Fruit fly (Drosophila melanogaster): ENCODE measurements around the gene yem.

The yem gene

DNA sequence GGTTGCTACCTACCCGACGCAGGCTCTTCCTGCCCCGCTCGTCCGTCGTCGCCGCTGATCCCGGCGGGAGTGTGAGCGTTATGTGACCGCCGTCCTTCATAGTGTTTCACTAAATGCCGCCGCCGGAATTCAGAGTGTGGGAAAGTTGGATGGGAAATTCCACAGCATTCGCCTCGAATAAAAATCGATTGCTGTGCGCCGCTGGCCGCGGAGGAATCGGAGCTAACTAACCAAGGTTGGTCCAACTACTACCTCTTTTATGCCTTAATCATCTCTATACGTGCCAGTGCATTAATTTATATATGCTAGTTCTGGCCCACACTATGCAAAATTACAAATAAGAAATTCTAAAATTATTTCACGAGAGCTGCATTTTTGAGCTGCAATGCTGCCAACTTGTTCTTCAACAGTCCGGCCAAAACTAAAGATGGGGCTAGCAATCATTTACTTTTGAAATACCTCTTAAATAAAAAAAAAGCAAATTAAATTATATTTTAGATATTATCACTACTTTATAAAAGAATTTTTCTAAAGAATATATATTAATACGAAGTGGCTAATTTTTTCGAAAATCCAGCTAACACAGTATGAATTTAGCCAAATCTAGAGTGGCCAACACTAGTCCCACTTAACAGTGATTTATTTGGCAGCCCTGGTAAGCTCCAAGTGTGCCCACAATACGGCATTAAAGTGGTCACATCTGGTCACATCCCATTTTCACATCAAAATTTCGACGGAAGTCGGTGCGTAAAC, 10.1 kb downstream of the yem start, which contains the start of the genes alpha-Man-Ib and Pdhb (continued):
- peak; percentile 82 for TF ChIP-seq NfI (GFP tag; optimal IDR thresholded peaks at IDR 0.05)
- TF ChIP-seq CG8478 (optimal IDR thresholded peaks at IDR 0.05), result no peak
- peak; percentile 79 for TF ChIP-seq Chrac-16 (GFP tag; optimal IDR thresholded peaks at IDR 0.05)
- TF ChIP-seq Lim3 (GFP tag; IDR thresholded peaks at IDR 0.05), result 0 out of 2 replicates have a peak, but pooled peaks have one; percentile 16
- TF ChIP-seq btn (GFP tag; optimal IDR thresholded peaks at IDR 0.05), result no peak
- peak; percentile 16 for TF ChIP-seq her (GFP tag; optimal IDR thresholded peaks at IDR 0.05)
- TF ChIP-seq fu2 (GFP tag; optimal IDR thresholded peaks at IDR 0.05), result peak; percentile 15
- TF ChIP-seq CG9797 (GFP tag; optimal IDR thresholded peaks at IDR 0.05), result peak; percentile 88
- peak; percentile 37; the same call in 1 of the 2 replicates for TF ChIP-seq Scr (GFP tag; IDR thresholded peaks at IDR 0.05; ENCODE audit: partially characterized antibody)

DNA sequence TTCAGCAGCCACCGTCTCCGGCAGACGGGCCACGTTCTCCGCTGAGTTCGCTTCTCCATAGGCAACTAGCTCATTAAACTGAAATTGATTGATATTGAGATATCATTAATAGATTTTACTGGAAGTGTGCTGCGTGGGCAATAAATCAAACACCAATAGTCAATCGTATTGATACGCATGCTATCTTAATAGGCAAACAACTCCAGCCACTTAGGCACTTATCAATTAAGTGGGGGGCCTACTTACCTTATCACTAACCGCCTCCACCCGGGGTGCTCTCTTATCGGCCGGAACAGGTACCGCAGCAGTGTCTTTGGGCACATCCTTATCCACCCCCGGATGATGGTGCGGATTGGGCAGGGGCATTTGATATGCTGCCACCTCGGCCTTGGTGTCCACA, 10.9 kb downstream of the yem start:
- peak; percentile 1 for TF ChIP-seq HmgZ (tag; optimal IDR thresholded peaks at IDR 0.05)
- TF ChIP-seq gro (GFP tag; optimal IDR thresholded peaks at IDR 0.05), result peak; percentile 88
- no peak for TF ChIP-seq CG7271 (tag; optimal IDR thresholded peaks at IDR 0.05)
- TF ChIP-seq Vsx1 (GFP tag; optimal IDR thresholded peaks at IDR 0.05), result peak; percentile 99
- no peak for TF ChIP-seq bigmax (GFP tag; optimal IDR thresholded peaks at IDR 0.05)
- 0 out of 2 replicates have a peak, but pooled peaks have one; percentile 20 for TF ChIP-seq sens-2 (GFP tag; IDR thresholded peaks at IDR 0.05)
- TF ChIP-seq gcm (GFP tag; optimal IDR thresholded peaks at IDR 0.05), result no peak
- TF ChIP-seq cad (GFP tag; optimal IDR thresholded peaks at IDR 0.05), result no peak
- peak; percentile 38 for TF ChIP-seq CG10543 (GFP tag; optimal IDR thresholded peaks at IDR 0.05)
- peak; percentile 70 for TF ChIP-seq CG34376 (GFP tag; optimal IDR thresholded peaks at IDR 0.05)
- TF ChIP-seq CG18599 (GFP tag; optimal IDR thresholded peaks at IDR 0.05), result peak; percentile 74
- 0 out of 3 replicates have a peak, but pooled peaks have one; percentile 19 for TF ChIP-seq ci (GFP tag; IDR thresholded peaks at IDR 0.05)
- TF ChIP-seq CG3407 (GFP tag; optimal IDR thresholded peaks at IDR 0.05), result no peak
- peak; percentile 99 for TF ChIP-seq sug (tag; optimal IDR thresholded peaks at IDR 0.05)
- no peak for TF ChIP-seq CG10366 (GFP tag; IDR thresholded peaks at IDR 0.05)
- peak; percentile 87; the same call in 1 of the 2 replicates for TF ChIP-seq GATAe (GFP tag; conservative IDR thresholded peaks at IDR 0.05)
- TF ChIP-seq CG10267 (tag; optimal IDR thresholded peaks at IDR 0.05), result no peak
- peak; percentile 97 for TF ChIP-seq grn (GFP tag; optimal IDR thresholded peaks at IDR 0.05)
- peak; percentile 97 for TF ChIP-seq mirr (GFP tag; optimal IDR thresholded peaks at IDR 0.05)
- no peak for TF ChIP-seq CG1233 (GFP tag; optimal IDR thresholded peaks at IDR 0.05)
- TF ChIP-seq lab (GFP tag; optimal IDR thresholded peaks at IDR 0.05), result peak; percentile 90
- TF ChIP-seq ranshi (GFP tag; IDR thresholded peaks at IDR 0.05), result no peak
- 0 out of 3 replicates have a peak, but pooled peaks have one; percentile 48 for TF ChIP-seq vnd (GFP tag; IDR thresholded peaks at IDR 0.05; ENCODE audit: partially characterized antibody)
- peak; percentile 29 for TF ChIP-seq Jarid2 (GFP tag; optimal IDR thresholded peaks at IDR 0.05)
- no peak for TF ChIP-seq unc-4 (GFP tag; IDR thresholded peaks at IDR 0.05; ENCODE audit: partially characterized antibody)
- TF ChIP-seq otp (GFP tag; IDR thresholded peaks at IDR 0.05), result 0 out of 3 replicates have a peak, but pooled peaks have one; percentile 22
- TF ChIP-seq Hey (tag; optimal IDR thresholded peaks at IDR 0.05), result peak; percentile 98
- TF ChIP-seq Poxn (GFP tag; IDR thresholded peaks at IDR 0.05), result no peak
- TF ChIP-seq exex (tag; optimal IDR thresholded peaks at IDR 0.05), result peak; percentile 100
- TF ChIP-seq tgo (GFP tag; IDR thresholded peaks at IDR 0.05), result no peak

Data from whole organism, embryonic.